Worm (Caenorhabditis elegans) whole organism, mixed stage, embryonic: ENCODE measurements around the gene C46C2.6.
A peak's percentile ranks its signal among the peaks of the same experiment; 100 is the strongest.

Experiments used
- M03D4.4 ChIP-seq: sonication (generic microtip); optimal IDR thresholded peaks from 2 replicates; lab custom pipeline; 2017; ENCODE audit warnings: mild to moderate bottlenecking, missing genetic modification characterization, missing compliant biosample characterization
- bed-3 ChIP-seq: fragments of 200-800 bp; sonication (Bioruptor generic); optimal IDR thresholded peaks from 3 replicates; lab custom pipeline; 2018; ENCODE audit warnings: mild to moderate bottlenecking, missing genetic modification characterization, moderate library complexity, missing compliant biosample characterization
- blmp-1 ChIP-seq: fragments of 150-350 bp; optimal IDR thresholded peaks from 2 replicates; lab custom pipeline; 2014; ENCODE audit warnings: missing biosample characterization, missing genetic modification characterization
- ceh-39 ChIP-seq: fragments of 150-350 bp; optimal IDR thresholded peaks from 2 replicates; lab custom pipeline; 2014; ENCODE audit warnings: missing biosample characterization, missing genetic modification characterization
- ceh-43 ChIP-seq: fragments of 200-800 bp; sonication (Bioruptor generic); optimal IDR thresholded peaks from 2 replicates; lab custom pipeline; 2018; ENCODE audit warnings: mild to moderate bottlenecking, missing genetic modification characterization, moderate library complexity, missing compliant biosample characterization
- ceh-83 ChIP-seq: fragments of 200-800 bp; sonication (Bioruptor generic); optimal IDR thresholded peaks from 2 replicates; lab custom pipeline; 2018; ENCODE audit warnings: mild to moderate bottlenecking, missing genetic modification characterization, missing compliant biosample characterization
- cnd-1 ChIP-seq: fragments of 200-800 bp; sonication (Bioruptor generic); optimal IDR thresholded peaks from 2 replicates; lab custom pipeline; 2018; ENCODE audit warnings: mild to moderate bottlenecking, missing genetic modification characterization, missing compliant biosample characterization
- drap-1 ChIP-seq: fragments of 200-800 bp; sonication (Bioruptor generic); optimal IDR thresholded peaks from 3 replicates; lab custom pipeline; 2018; ENCODE audit warnings: mild to moderate bottlenecking, missing genetic modification characterization, missing compliant biosample characterization
- elt-1 ChIP-seq: sonication (generic microtip); optimal IDR thresholded peaks from 2 replicates; lab custom pipeline; 2017; ENCODE audit warnings: missing genetic modification characterization, mild to moderate bottlenecking, missing compliant biosample characterization, antibody characterized with exemption, moderate library complexity, borderline replicate concordance; ENCODE audit not compliant: insufficient read depth
- elt-3 ChIP-seq: fragments of 150-350 bp; optimal IDR thresholded peaks from 2 replicates; lab custom pipeline; 2014; ENCODE audit warnings: missing biosample characterization, missing genetic modification characterization
- flh-1 ChIP-seq: fragments of 200-800 bp; sonication (Bioruptor generic); optimal IDR thresholded peaks from 2 replicates; lab custom pipeline; 2018; ENCODE audit warnings: mild to moderate bottlenecking, missing genetic modification characterization, moderate library complexity, missing compliant biosample characterization
- ham-2 ChIP-seq: fragments of 200-800 bp; sonication (Bioruptor generic); optimal IDR thresholded peaks from 2 replicates; lab custom pipeline; 2018; ENCODE audit warnings: mild to moderate bottlenecking, missing genetic modification characterization, missing compliant biosample characterization
- hlh-1 ChIP-seq: fragments of 150-350 bp; optimal IDR thresholded peaks from 2 replicates; lab custom pipeline; 2014; ENCODE audit warnings: missing biosample characterization, missing genetic modification reagents, missing genetic modification characterization
- lin-13 ChIP-seq: fragments of 150-350 bp; optimal IDR thresholded peaks from 2 replicates; lab custom pipeline; 2014; ENCODE audit warnings: missing biosample characterization, missing genetic modification characterization
- lin-32 ChIP-seq: fragments of 200-800 bp; sonication (Bioruptor generic); optimal IDR thresholded peaks from 2 replicates; lab custom pipeline; 2018; ENCODE audit warnings: mild to moderate bottlenecking, missing genetic modification characterization, missing compliant biosample characterization
- lsy-2 ChIP-seq: fragments of 150-350 bp; optimal IDR thresholded peaks from 2 replicates; lab custom pipeline; 2014; ENCODE audit warnings: missing biosample characterization, missing genetic modification characterization
- mab-5 ChIP-seq: fragments of 150-350 bp; optimal IDR thresholded peaks from 2 replicates; lab custom pipeline; 2014; ENCODE audit warnings: missing biosample characterization, missing genetic modification characterization
- mep-1 ChIP-seq: fragments of 150-350 bp; optimal IDR thresholded peaks from 2 replicates; lab custom pipeline; 2017; ENCODE audit warnings: missing biosample characterization, missing genetic modification reagents, missing genetic modification characterization, inconsistent platforms
- mls-2 ChIP-seq: sonication (generic microtip); optimal IDR thresholded peaks from 2 replicates; lab custom pipeline; 2016; ENCODE audit warnings: mild to moderate bottlenecking, missing genetic modification characterization, moderate library complexity, missing compliant biosample characterization
- nhr-12 ChIP-seq: fragments of 150-350 bp; optimal IDR thresholded peaks from 2 replicates; lab custom pipeline; 2014; ENCODE audit warnings: missing biosample characterization, missing genetic modification characterization
- nhr-2 ChIP-seq: fragments of 150-350 bp; optimal IDR thresholded peaks from 2 replicates; lab custom pipeline; 2014; ENCODE audit warnings: missing biosample characterization, missing genetic modification characterization
- nhr-237 ChIP-seq: fragments of 150-350 bp; optimal IDR thresholded peaks from 2 replicates; lab custom pipeline; 2014; ENCODE audit warnings: missing biosample characterization, missing genetic modification characterization
- nhr-28 ChIP-seq: fragments of 150-350 bp; optimal IDR thresholded peaks from 2 replicates; lab custom pipeline; 2014; ENCODE audit warnings: missing biosample characterization, missing genetic modification characterization
- nhr-76 ChIP-seq: sonication (generic microtip); optimal IDR thresholded peaks from 2 replicates; lab custom pipeline; 2017; ENCODE audit warnings: missing biosample characterization, missing genetic modification characterization
- sem-2 ChIP-seq: fragments of 200-800 bp; sonication (Bioruptor generic); optimal IDR thresholded peaks from 2 replicates; lab custom pipeline; 2018; ENCODE audit warnings: mild to moderate bottlenecking, missing genetic modification characterization, missing compliant biosample characterization
- snpc-4 ChIP-seq: fragments of 150-350 bp; optimal IDR thresholded peaks from 2 replicates; lab custom pipeline; 2014; ENCODE audit warnings: missing biosample characterization, missing genetic modification characterization
- sptf-1 ChIP-seq: sonication (generic microtip); optimal IDR thresholded peaks from 2 replicates; lab custom pipeline; 2017; ENCODE audit warnings: mild to moderate bottlenecking, missing genetic modification characterization, moderate library complexity, missing compliant biosample characterization
- tbx-8 ChIP-seq: fragments of 200-800 bp; sonication (Bioruptor generic); optimal IDR thresholded peaks from 2 replicates; lab custom pipeline; 2018; ENCODE audit warnings: mild to moderate bottlenecking, missing genetic modification characterization, moderate library complexity, missing compliant biosample characterization
- unc-120 ChIP-seq: sonication (generic microtip); optimal IDR thresholded peaks from 2 replicates; lab custom pipeline; 2017; ENCODE audit warnings: missing genetic modification characterization, missing compliant biosample characterization; ENCODE audit not compliant: poor library complexity, severe bottlenecking
- unc-39 ChIP-seq: fragments of 150-350 bp; optimal IDR thresholded peaks from 2 replicates; lab custom pipeline; 2014; ENCODE audit warnings: missing biosample characterization, missing genetic modification characterization
- unc-62 ChIP-seq: fragments of 150-350 bp; optimal IDR thresholded peaks from 2 replicates; lab custom pipeline; 2014; ENCODE audit warnings: missing biosample characterization, missing genetic modification reagents, missing genetic modification characterization
- zip-8 ChIP-seq: fragments of 150-350 bp; optimal IDR thresholded peaks from 2 replicates; lab custom pipeline; 2014; ENCODE audit warnings: missing biosample characterization, missing genetic modification characterization
- ztf-11 ChIP-seq: fragments of 150-350 bp; optimal IDR thresholded peaks from 2 replicates; lab custom pipeline; 2014; ENCODE audit warnings: missing biosample characterization, missing genetic modification characterization

The C46C2.6 gene

DNA sequence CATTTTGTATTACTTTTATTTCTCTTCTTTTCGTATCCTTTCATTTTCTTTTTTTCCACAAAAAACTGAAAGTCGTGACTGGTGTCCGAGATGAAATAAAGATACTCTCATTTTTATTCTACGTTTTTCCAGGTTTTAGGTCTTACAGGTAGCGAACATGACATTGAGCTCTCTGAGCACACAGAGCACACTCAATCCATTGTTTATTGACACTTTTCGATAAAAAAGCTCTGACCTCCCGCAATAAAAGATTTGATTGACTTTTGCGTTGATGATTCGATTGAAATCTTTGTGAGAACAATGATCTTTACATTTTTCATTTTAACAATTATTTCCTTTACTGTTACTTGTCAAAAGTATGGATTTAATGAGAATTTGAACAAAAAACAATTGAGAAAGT is at the start of gene C46C2.6:
Gene C46C2.6, plus strand, starts transcription at position 301 of the 400 bp plus-strand sequence.
- TF ChIP-seq ztf-11 (tag; lab: Kevin White, UChicago) (no peak), mab-5 (tag; lab: Kevin White, UChicago) (no peak), sptf-1 (no peak), hlh-1 (tag; lab: Kevin White, UChicago) (no peak), tbx-8 (GFP tag; lab: Kevin White, UChicago) (no peak), nhr-2 (no peak), blmp-1 (tag; lab: Kevin White, UChicago) (no peak), snpc-4 (no peak), unc-120 (tag; lab: Kevin White, UChicago) (no peak), mep-1 (tag; lab: Kevin White, UChicago) (no peak), lin-32 (GFP tag; lab: Kevin White, UChicago) (no peak), ceh-83 (GFP tag; lab: Kevin White, UChicago) (no peak), drap-1 (GFP tag; lab: Kevin White, UChicago) (no peak)

DNA sequence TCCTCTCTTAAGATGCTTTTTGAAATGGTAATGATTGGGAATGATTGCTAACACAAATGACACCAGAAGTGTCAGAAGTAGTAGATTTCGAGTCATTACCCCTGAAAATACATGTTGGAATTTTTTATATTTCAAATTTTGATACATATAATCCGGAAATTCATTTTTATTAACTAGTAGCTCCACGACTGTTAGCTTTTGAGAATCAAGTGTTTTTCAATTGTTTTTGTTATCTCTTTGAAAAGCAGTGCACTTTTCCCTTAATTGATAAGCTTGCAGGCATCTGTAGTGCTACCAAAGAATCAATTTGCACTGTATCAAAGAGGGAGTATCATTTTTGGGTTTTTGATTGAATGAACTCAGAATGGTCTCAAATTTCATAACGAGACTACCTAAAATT is 47.2 kb upstream of the C46C2.6 start, which contains the start of gene pcp-2:
Gene pcp-2, minus strand, starts transcription at position 101 of the 400 bp plus-strand sequence.
- TF ChIP-seq lin-32 (GFP tag; lab: Kevin White, UChicago) (no peak), nhr-12 (tag; lab: Kevin White, UChicago) (no peak), elt-1 (no peak), drap-1 (GFP tag; lab: Kevin White, UChicago) (no peak), mls-2 (tag; lab: Kevin White, UChicago) (no peak), ceh-83 (GFP tag; lab: Kevin White, UChicago) (no peak), lin-13 (no peak)

- TF ChIP-seq bed-3 (GFP tag; lab: Kevin White, UChicago) (no peak), elt-1 (no peak), ztf-11 (tag; lab: Kevin White, UChicago) (no peak), flh-1 (GFP tag; lab: Kevin White, UChicago) (no peak), mep-1 (tag; lab: Kevin White, UChicago) (no peak), ceh-83 (GFP tag; lab: Kevin White, UChicago) (no peak), nhr-2 (no peak), drap-1 (GFP tag; lab: Kevin White, UChicago) (no peak), cnd-1 (no peak), hlh-1 (tag; lab: Kevin White, UChicago) (no peak), snpc-4 (no peak), unc-39 (no peak), nhr-237 (no peak), M03D4.4 (tag; lab: Kevin White, UChicago) (no peak), nhr-28 (tag; lab: Kevin White, UChicago) (no peak), sptf-1 (no peak)
These were observed 46.5 kb upstream of the C46C2.6 start, which contains the start of gene C07C7.3 for ce11 chrIV:9165681-9166080. Gene C07C7.3 (plus strand): TSS chrIV:9166051.

DNA sequence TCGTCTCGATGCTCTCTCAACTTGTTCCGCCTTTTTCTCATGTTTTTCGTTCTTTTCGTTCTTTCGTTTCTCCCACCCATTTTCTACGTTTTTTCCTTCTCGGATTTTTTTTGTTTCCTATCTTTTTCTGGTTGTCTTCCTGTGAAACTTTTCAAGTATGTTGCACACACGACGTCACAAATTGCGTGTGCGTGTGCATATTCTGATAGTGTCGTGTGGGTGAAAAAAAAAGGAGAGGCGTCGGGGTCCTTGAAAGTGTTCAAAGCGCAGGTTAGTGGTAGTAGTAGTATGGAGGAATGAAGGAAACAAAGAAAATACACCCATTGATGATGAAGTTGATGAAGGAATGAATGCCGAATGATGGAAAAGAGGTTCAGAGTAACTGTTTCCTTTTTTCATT is 42.5 kb upstream of the C46C2.6 start:
- TF ChIP-seq nhr-28 (tag; lab: Kevin White, UChicago) (no peak), ztf-11 (tag; lab: Kevin White, UChicago) (no peak), ceh-43 (GFP tag; lab: Kevin White, UChicago) (no peak), nhr-76 (tag; lab: Kevin White, UChicago) (no peak), nhr-237 (no peak), elt-1 (no peak), zip-8 (tag; lab: Kevin White, UChicago) (no peak), nhr-12 (tag; lab: Kevin White, UChicago) (no peak), lin-32 (GFP tag; lab: Kevin White, UChicago) (no peak), elt-3 (no peak)

ce11 chrIV:9184547-9184946 is 27.7 kb upstream of the C46C2.6 start, which contains the start of gene C07C7.1:
Gene C07C7.1 (plus strand): TSS chrIV:9184847.
- TF ChIP-seq mls-2 (tag; lab: Kevin White, UChicago) (no peak), cnd-1 (no peak), ham-2 (GFP tag; lab: Kevin White, UChicago) (no peak), M03D4.4 (tag; lab: Kevin White, UChicago) (no peak), elt-1 (no peak)

DNA sequence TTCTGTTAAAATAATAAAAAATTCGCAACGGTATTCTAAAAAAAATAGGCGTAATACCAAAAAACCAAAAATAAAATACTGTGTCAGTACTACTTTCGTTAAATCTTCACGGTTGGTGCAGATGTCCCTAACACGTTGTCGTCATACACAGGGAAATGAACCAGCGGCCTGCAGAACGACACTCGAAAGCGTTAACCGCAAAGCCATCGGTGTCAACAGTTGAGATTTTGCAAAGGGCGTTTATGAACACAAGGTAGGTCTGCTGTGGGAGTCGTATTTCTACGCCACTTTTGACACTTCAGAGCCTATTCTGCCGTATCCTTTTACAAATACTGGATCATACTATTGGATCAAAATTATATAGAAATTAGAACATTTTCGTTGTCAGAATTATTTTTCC is 21.0 kb upstream of the C46C2.6 start:
- TF ChIP-seq nhr-237 (no peak), tbx-8 (GFP tag; lab: Kevin White, UChicago) (peak; percentile 81), unc-39 (peak; percentile 81), sptf-1 (peak; percentile 97), ztf-11 (tag; lab: Kevin White, UChicago) (peak; percentile 33), mab-5 (tag; lab: Kevin White, UChicago) (no peak), drap-1 (GFP tag; lab: Kevin White, UChicago) (peak; percentile 97), nhr-2 (no peak), nhr-12 (tag; lab: Kevin White, UChicago) (peak; percentile 29), lin-13 (peak; percentile 69), lin-32 (GFP tag; lab: Kevin White, UChicago) (peak; percentile 94), unc-62 (GFP tag; lab: Kevin White, UChicago) (peak; percentile 75), ceh-43 (GFP tag; lab: Kevin White, UChicago) (peak; percentile 93), zip-8 (tag; lab: Kevin White, UChicago) (no peak), lsy-2 (tag; lab: Kevin White, UChicago) (peak; percentile 54), ceh-39 (tag; lab: Kevin White, UChicago) (peak; percentile 14), M03D4.4 (tag; lab: Kevin White, UChicago) (peak; percentile 96), elt-3 (peak; percentile 65), flh-1 (GFP tag; lab: Kevin White, UChicago) (peak; percentile 92), cnd-1 (peak; percentile 96), nhr-76 (tag; lab: Kevin White, UChicago) (no peak), mls-2 (tag; lab: Kevin White, UChicago) (peak; percentile 97), unc-120 (tag; lab: Kevin White, UChicago) (peak; percentile 92), hlh-1 (tag; lab: Kevin White, UChicago) (peak; percentile 65), nhr-28 (tag; lab: Kevin White, UChicago) (peak; percentile 22), mep-1 (tag; lab: Kevin White, UChicago) (peak; percentile 77), sem-2 (peak; percentile 93), snpc-4 (no peak), bed-3 (GFP tag; lab: Kevin White, UChicago) (peak; percentile 88)
